Fruit fly (Drosophila melanogaster) whole organism, embryonic: Measurements from ENCODE around the gene CG11790.

Source experiments
- Bteb2 ChIP-seq: fragments of 200-800 bp; sonication (Bioruptor generic); optimal IDR thresholded peaks from 2 replicates; lab custom pipeline; 2016; ENCODE audit warnings: missing biosample characterization, missing genetic modification characterization
- CG10209 ChIP-seq: fragments of 200-800 bp; sonication (Bioruptor generic); optimal IDR thresholded peaks from 3 replicates; lab custom pipeline; 2017; ENCODE audit warnings: missing biosample characterization, mild to moderate bottlenecking, missing genetic modification characterization, missing genetic modification reagents
- CG10267 ChIP-seq: fragments of 200-800 bp; sonication (Bioruptor generic); optimal IDR thresholded peaks from 2 replicates; lab custom pipeline; 2018; ENCODE audit warnings: missing biosample characterization, mild to moderate bottlenecking, missing genetic modification characterization, moderate library complexity
- CG14710 ChIP-seq: fragments of 200-800 bp; sonication (Bioruptor generic); optimal IDR thresholded peaks from 3 replicates; lab custom pipeline; 2019; ENCODE audit warnings: missing biosample characterization, mild to moderate bottlenecking, missing genetic modification characterization, moderate library complexity
- CG15269 ChIP-seq: fragments of 200-800 bp; sonication (Bioruptor generic); optimal IDR thresholded peaks from 2 replicates; lab custom pipeline; 2018; ENCODE audit warnings: missing biosample characterization, mild to moderate bottlenecking, missing genetic modification characterization, moderate library complexity
- CG1603 ChIP-seq: fragments of 200-800 bp; sonication (Bioruptor generic); optimal IDR thresholded peaks from 2 replicates; lab custom pipeline; 2019; ENCODE audit warnings: missing biosample characterization, mild to moderate bottlenecking, missing genetic modification characterization, moderate library complexity
- CG16779 ChIP-seq: fragments of 200-800 bp; sonication (Bioruptor generic); IDR thresholded peaks from 2 replicates; pipeline ENCODE4 v1.3.6; 2022; ENCODE audit warnings: missing biosample characterization, missing genetic modification characterization
- CG17829 ChIP-seq: fragments of 200-800 bp; optimal IDR thresholded peaks from 2 replicates; lab custom pipeline; 2019; ENCODE audit warnings: missing biosample characterization, mild to moderate bottlenecking, missing genetic modification characterization, moderate library complexity
- CG34224 ChIP-seq: fragments of 200-800 bp; sonication (Bioruptor generic); IDR thresholded peaks from 3 replicates; pipeline ENCODE4 v1.3.6; 2022; ENCODE audit warnings: missing biosample characterization, missing genetic modification characterization; ENCODE audit not compliant: partially characterized antibody
- CG34422 ChIP-seq: fragments of 200-800 bp; sonication (Bioruptor generic); IDR thresholded peaks from 3 replicates; pipeline ENCODE4 v1.3.6; 2022; ENCODE audit warnings: missing biosample characterization, missing genetic modification characterization
- CG6683 ChIP-seq: fragments of 200-800 bp; sonication (Bioruptor generic); optimal IDR thresholded peaks from 2 replicates; lab custom pipeline; 2017; ENCODE audit warnings: missing biosample characterization, mild to moderate bottlenecking, missing genetic modification characterization, missing genetic modification reagents
- CG6765 ChIP-seq: fragments of 200-800 bp; sonication (Bioruptor generic); optimal IDR thresholded peaks from 3 replicates; lab custom pipeline; 2017; ENCODE audit warnings: missing biosample characterization, mild to moderate bottlenecking, missing genetic modification characterization
- CG6791 ChIP-seq: fragments of 200-800 bp; sonication (Bioruptor generic); IDR thresholded peaks from 3 replicates; pipeline ENCODE4 v1.3.6; 2022; ENCODE audit warnings: missing biosample characterization, missing genetic modification characterization; ENCODE audit not compliant: partially characterized antibody
- CG7745 ChIP-seq: fragments of 200-800 bp; sonication (Bioruptor generic); optimal IDR thresholded peaks from 2 replicates; lab custom pipeline; 2018; ENCODE audit warnings: missing biosample characterization, mild to moderate bottlenecking, missing genetic modification characterization, moderate library complexity
- CG7928 ChIP-seq: fragments of 200-800 bp; sonication (Bioruptor generic); optimal IDR thresholded peaks from 2 replicates; lab custom pipeline; 2017; ENCODE audit warnings: missing biosample characterization, mild to moderate bottlenecking, missing genetic modification characterization
- CG8089 ChIP-seq: fragments of 200-800 bp; sonication (Bioruptor generic); optimal IDR thresholded peaks from 3 replicates; lab custom pipeline; 2016; ENCODE audit warnings: missing biosample characterization, missing genetic modification characterization
- Doc2 ChIP-seq: fragments of 200-800 bp; sonication (Bioruptor generic); IDR thresholded peaks from 2 replicates; pipeline ENCODE4 v1.3.6; 2022; ENCODE audit warnings: missing biosample characterization, missing genetic modification characterization
- E2f2 ChIP-seq: fragments of 200-800 bp; sonication (Bioruptor generic); IDR thresholded peaks from 2 replicates; pipeline ENCODE4 v1.3.6; 2022; ENCODE audit warnings: missing biosample characterization, missing genetic modification characterization
- Fer1 ChIP-seq: fragments of 200-800 bp; sonication (Bioruptor generic); optimal IDR thresholded peaks from 2 replicates; lab custom pipeline; 2017; ENCODE audit warnings: missing biosample characterization, mild to moderate bottlenecking, missing genetic modification characterization
- H15 ChIP-seq: fragments of 200-800 bp; sonication (Bioruptor generic); IDR thresholded peaks from 3 replicates; pipeline ENCODE4 v1.3.6; 2022; ENCODE audit warnings: missing biosample characterization, missing genetic modification characterization
- H2.0 ChIP-seq: fragments of 200-800 bp; sonication (Bioruptor generic); IDR thresholded peaks from 2 replicates; pipeline ENCODE4 v1.3.6; 2022; ENCODE audit warnings: missing biosample characterization, missing genetic modification characterization
- HmgZ ChIP-seq: fragments of 200-800 bp; sonication (Bioruptor generic); optimal IDR thresholded peaks from 2 replicates; lab custom pipeline; 2018; ENCODE audit warnings: missing biosample characterization, mild to moderate bottlenecking, missing genetic modification characterization
- MESR4 ChIP-seq: fragments of 200-800 bp; sonication (Bioruptor generic); optimal IDR thresholded peaks from 2 replicates; lab custom pipeline; 2018; ENCODE audit warnings: missing biosample characterization, mild to moderate bottlenecking, missing genetic modification characterization, moderate library complexity
- Pdp1 ChIP-seq, 2 experiments: fragments of 200-800 bp; sonication (Bioruptor generic); optimal IDR thresholded peaks; 3 replicates each; lab custom pipeline; 2016; ENCODE audit warnings: missing biosample characterization in 2 of 2, missing genetic modification characterization in 2 of 2, mild to moderate bottlenecking in 1 of 2, moderate library complexity in 1 of 2
- Rfx ChIP-seq: fragments of 200-800 bp; sonication (Bioruptor generic); IDR thresholded peaks from 2 replicates; pipeline ENCODE4 v1.3.6; 2022; ENCODE audit warnings: missing biosample characterization, missing genetic modification characterization
- Sox100B ChIP-seq: fragments of 200-800 bp; sonication (Bioruptor generic); optimal IDR thresholded peaks from 3 replicates; lab custom pipeline; 2018; ENCODE audit warnings: missing biosample characterization, mild to moderate bottlenecking, missing genetic modification characterization
- Stat92E ChIP-seq, 3 experiments: fragments of >200 bp in 2 of 3; fragments of 200-800 bp in 1 of 3; sonication (Bioruptor generic) in 1 of 3; optimal IDR thresholded peaks; 2 replicates each; lab custom pipeline; 2017 to 2019; ENCODE audit warnings: missing biosample characterization in 3 of 3, missing genetic modification characterization in 3 of 3, mild to moderate bottlenecking in 1 of 3, moderate library complexity in 1 of 3
- Taf1 ChIP-seq: fragments of 200-800 bp; sonication (Bioruptor generic); IDR thresholded peaks from 2 replicates; pipeline ENCODE4 v1.3.6; 2022; ENCODE audit warnings: missing biosample characterization, missing genetic modification characterization
- ab ChIP-seq: fragments of 200-800 bp; sonication (Bioruptor generic); optimal IDR thresholded peaks from 2 replicates; lab custom pipeline; 2016; ENCODE audit warnings: missing biosample characterization, missing genetic modification characterization
- abd-A ChIP-seq: fragments of 200-800 bp; sonication (Bioruptor generic); optimal IDR thresholded peaks from 3 replicates; lab custom pipeline; 2019; ENCODE audit warnings: missing biosample characterization, mild to moderate bottlenecking, missing genetic modification characterization, moderate library complexity
- ato ChIP-seq: fragments of 200-800 bp; sonication (Bioruptor generic); IDR thresholded peaks from 2 replicates; pipeline ENCODE4 v1.3.6; 2022; ENCODE audit warnings: missing biosample characterization, missing genetic modification characterization; ENCODE audit not compliant: partially characterized antibody
- bab2 ChIP-seq: fragments of 200-800 bp; sonication (Bioruptor generic); optimal IDR thresholded peaks from 2 replicates; lab custom pipeline; 2016; ENCODE audit warnings: missing biosample characterization, missing genetic modification characterization
- bsh ChIP-seq, 2 experiments: fragments of 200-800 bp; sonication (Bioruptor generic); optimal IDR thresholded peaks; 2 replicates each; lab custom pipeline; 2017 to 2018; ENCODE audit warnings: mild to moderate bottlenecking in 2 of 2, missing biosample characterization in 2 of 2, missing genetic modification characterization in 2 of 2, moderate library complexity in 1 of 2
- cg ChIP-seq: fragments of 200-800 bp; sonication (Bioruptor generic); optimal IDR thresholded peaks from 3 replicates; lab custom pipeline; 2019; ENCODE audit warnings: missing biosample characterization, mild to moderate bottlenecking, missing genetic modification characterization, moderate library complexity
- eve ChIP-seq, 2 experiments: fragments of >200 bp; optimal IDR thresholded peaks; 2 replicates each; lab custom pipeline; 2017; ENCODE audit warnings: missing biosample characterization in 2 of 2, missing genetic modification characterization in 2 of 2
- fu2 ChIP-seq: fragments of 200-800 bp; sonication (Bioruptor generic); optimal IDR thresholded peaks from 2 replicates; lab custom pipeline; 2016; ENCODE audit warnings: missing biosample characterization, missing genetic modification characterization
- hbn ChIP-seq: fragments of 200-800 bp; sonication (Bioruptor generic); IDR thresholded peaks from 2 replicates; pipeline ENCODE4 v1.3.6; 2022; ENCODE audit warnings: missing biosample characterization, missing genetic modification characterization; ENCODE audit not compliant: partially characterized antibody
- kay ChIP-seq: fragments of 200-800 bp; sonication (Bioruptor generic); optimal IDR thresholded peaks from 2 replicates; lab custom pipeline; 2016; ENCODE audit warnings: missing biosample characterization, missing genetic modification characterization
- lmd ChIP-seq: fragments of 200-800 bp; sonication (Bioruptor generic); IDR thresholded peaks from 2 replicates; pipeline ENCODE4 v1.3.6; 2022; ENCODE audit warnings: missing biosample characterization, missing genetic modification characterization
- luna ChIP-seq: fragments of 200-800 bp; sonication (Bioruptor generic); optimal IDR thresholded peaks from 2 replicates; lab custom pipeline; 2016; ENCODE audit warnings: missing biosample characterization, missing genetic modification characterization
- otp ChIP-seq: fragments of 200-800 bp; sonication (Bioruptor generic); IDR thresholded peaks from 3 replicates; pipeline ENCODE4, ENCODE4 v1.3.6; 2022; ENCODE audit warnings: missing biosample characterization, missing genetic modification characterization
- pfk ChIP-seq: fragments of 200-800 bp; sonication (Bioruptor generic); optimal IDR thresholded peaks from 2 replicates; lab custom pipeline; 2018; ENCODE audit warnings: missing biosample characterization, mild to moderate bottlenecking, missing genetic modification characterization, moderate library complexity
- phol ChIP-seq: fragments of 200-800 bp; sonication (Bioruptor generic); optimal IDR thresholded peaks from 3 replicates; lab custom pipeline; 2018; ENCODE audit warnings: missing biosample characterization, mild to moderate bottlenecking, missing genetic modification characterization, moderate library complexity
- pum ChIP-seq: fragments of 200-800 bp; sonication (Bioruptor generic); optimal IDR thresholded peaks from 2 replicates; lab custom pipeline; 2016; ENCODE audit warnings: missing biosample characterization, missing genetic modification characterization
- sima ChIP-seq: fragments of 200-800 bp; sonication (Bioruptor generic); optimal IDR thresholded peaks from 2 replicates; lab custom pipeline; 2016; ENCODE audit warnings: missing biosample characterization, missing genetic modification characterization
- sna ChIP-seq: fragments of 200-800 bp; sonication (Bioruptor generic); IDR thresholded peaks from 2 replicates; pipeline ENCODE4 v1.3.6; 2022; ENCODE audit warnings: missing biosample characterization, missing genetic modification characterization; ENCODE audit not compliant: partially characterized antibody
- tna ChIP-seq: fragments of 200-800 bp; sonication (Bioruptor generic); IDR thresholded peaks from 2 replicates; pipeline ENCODE4 v1.3.6; 2022; ENCODE audit warnings: missing biosample characterization, missing genetic modification characterization; ENCODE audit not compliant: partially characterized antibody

Gene CG11790

dm6 chr3R:25054451-25055188, 7.1 kb downstream of the CG11790 start, which contains the start of gene CG31109 (continued):
- TF ChIP-seq bab2 (GFP tag; lab: Kevin White, UChicago) (no peak), Bteb2 (GFP tag; lab: Kevin White, UChicago) (peak; percentile 7), abd-A (tag; lab: Kevin White, UChicago) (no peak)

dm6 chr3R:25056016-25056415, 8.5 kb downstream of the CG11790 start, which contains the start of the genes CG31111 and stac:
Gene CG31111, minus strand, starts transcription at chr3R:25056177.
Gene stac, plus strand, starts transcription at chr3R:25056286.
- TF ChIP-seq CG6683 (GFP tag; lab: Kevin White, UChicago) (no peak), H15 (GFP tag; lab: Robert Waterston, UW) (no peak), luna (GFP tag; lab: Kevin White, UChicago) (no peak), fu2 (GFP tag; lab: Kevin White, UChicago) (no peak), HmgZ (tag; lab: Kevin White, UChicago) (no peak), Pdp1 (GFP tag; optimal IDR thresholded peaks at IDR 0.05; lab: Kevin White, UChicago) (peak in 1 of 2 experiments; percentile 0), sima (no peak), H2.0 (GFP tag; lab: Robert Waterston, UW) (no peak), Doc2 (GFP tag; lab: Robert Waterston, UW) (no peak), CG7928 (peak; percentile 8), Rfx (GFP tag; lab: Robert Waterston, UW) (no peak), CG15269 (tag; lab: Kevin White, UChicago) (no peak), pfk (peak; percentile 44), phol (tag; lab: Kevin White, UChicago) (no peak), CG10267 (tag; lab: Kevin White, UChicago) (peak; percentile 4), Sox100B (GFP tag; lab: Kevin White, UChicago) (no peak), hbn (GFP tag; lab: Robert Waterston, UW) (no peak), Taf1 (no peak), Fer1 (peak; percentile 51), otp (GFP tag; lab: Robert Waterston, UW) (no peak), CG34224 (GFP tag; lab: Robert Waterston, UW) (no peak), tna (GFP tag; lab: Robert Waterston, UW) (no peak), lmd (GFP tag; lab: Robert Waterston, UW) (no peak), E2f2 (no peak), Stat92E (GFP tag; optimal IDR thresholded peaks at IDR 0.05; lab: Kevin White, UChicago) (no peak), bsh (GFP tag; optimal IDR thresholded peaks at IDR 0.05; lab: Kevin White, UChicago) (no peak), sna (GFP tag; lab: Robert Waterston, UW) (no peak), CG6791 (no peak), CG6765 (no peak), CG34422 (GFP tag; lab: Robert Waterston, UW) (no peak), ab (GFP tag; lab: Kevin White, UChicago) (no peak), CG17829 (no peak), CG1603 (tag; lab: Kevin White, UChicago) (peak; percentile 24), CG8089 (GFP tag; lab: Kevin White, UChicago) (no peak), CG10209 (GFP tag; lab: Kevin White, UChicago) (no peak), CG16779 (GFP tag; lab: Robert Waterston, UW) (no peak), cg (no peak), kay (GFP tag; lab: Kevin White, UChicago) (no peak), pum (GFP tag; lab: Kevin White, UChicago) (no peak), MESR4 (GFP tag; lab: Kevin White, UChicago) (no peak), CG7745 (tag; lab: Kevin White, UChicago) (no peak), CG14710 (tag; lab: Kevin White, UChicago) (peak; percentile 17), eve (GFP tag; optimal IDR thresholded peaks at IDR 0.05; lab: Kevin White, UChicago) (no peak), ato (no peak)
